Fruit fly (Drosophila melanogaster): Measurements from ENCODE around the gene Msp300.

DNA sequence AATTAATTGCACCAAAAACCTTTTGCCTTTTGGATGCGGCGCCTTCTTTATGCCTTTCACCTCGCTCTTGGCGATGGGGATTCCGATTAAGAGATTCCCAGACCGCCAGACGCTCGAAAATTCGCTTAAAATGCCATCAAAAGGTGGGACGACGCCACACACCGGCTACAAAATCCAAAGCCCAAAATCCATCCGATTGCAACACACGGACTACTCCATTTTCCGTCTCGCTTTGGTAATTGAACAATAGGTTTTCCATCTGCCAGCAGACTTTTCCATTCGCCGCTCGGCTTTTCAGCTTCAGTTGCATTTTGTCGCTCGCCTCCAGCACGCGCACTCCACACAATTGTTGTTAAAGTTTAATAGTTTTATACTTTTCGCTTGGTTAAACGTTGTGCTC lies 40.2 kb upstream of the Msp300 start, which contains the start of gene qtc:
- TF ChIP-seq nau (GFP tag; optimal IDR thresholded peaks at IDR 0.05) (no peak), CG4854 (GFP tag; optimal IDR thresholded peaks at IDR 0.05) (no peak), p53 (GFP tag; optimal IDR thresholded peaks at IDR 0.05) (no peak), CG14667 (GFP tag; IDR thresholded peaks at IDR 0.05) (no peak)

Measured in whole organism, embryonic.